Worm (Caenorhabditis elegans): ENCODE results near the gene efl-1.

- no peak for TF ChIP-seq dpl-1 (GFP tag; optimal IDR thresholded peaks at IDR 0.05)
- no peak for TF ChIP-seq nhr-237 (tag; optimal IDR thresholded peaks at IDR 0.05)
- TF ChIP-seq tra-1 (GFP tag; IDR thresholded peaks at IDR 0.05) = no peak
- no peak for TF ChIP-seq sdz-12 (GFP tag; optimal IDR thresholded peaks at IDR 0.05)
- no peak for TF ChIP-seq unc-130 (GFP tag; optimal IDR thresholded peaks at IDR 0.05)
- TF ChIP-seq nhr-76 (tag; optimal IDR thresholded peaks at IDR 0.05) = no peak
- no peak for TF ChIP-seq zag-1 (tag; optimal IDR thresholded peaks at IDR 0.05)
- TF ChIP-seq snpc-4 (tag; optimal IDR thresholded peaks at IDR 0.05) = no peak
- TF ChIP-seq unc-62 (GFP tag; optimal IDR thresholded peaks at IDR 0.05 in 1 of 2) = no peak
- no peak for TF ChIP-seq unc-62 (tag; optimal IDR thresholded peaks at IDR 0.05)
- TF ChIP-seq madf-9 (GFP tag; conservative IDR thresholded peaks at IDR 0.05) = no peak
- TF ChIP-seq skn-1 (tag; optimal IDR thresholded peaks at IDR 0.05) = no peak
- TF ChIP-seq ama-1 (optimal IDR thresholded peaks at IDR 0.05) = no peak
- no peak for TF ChIP-seq ztf-7 (tag; optimal IDR thresholded peaks at IDR 0.05)
Measured at ce11 chrV:16988614-16989013, 23.1 kb upstream of the efl-1 start, which contains the start of gene Y102A5C.27.

Data from whole organism, L4 larva.